Worm (Caenorhabditis elegans): ENCODE measurements around the gene C14C10.5.

DNA sequence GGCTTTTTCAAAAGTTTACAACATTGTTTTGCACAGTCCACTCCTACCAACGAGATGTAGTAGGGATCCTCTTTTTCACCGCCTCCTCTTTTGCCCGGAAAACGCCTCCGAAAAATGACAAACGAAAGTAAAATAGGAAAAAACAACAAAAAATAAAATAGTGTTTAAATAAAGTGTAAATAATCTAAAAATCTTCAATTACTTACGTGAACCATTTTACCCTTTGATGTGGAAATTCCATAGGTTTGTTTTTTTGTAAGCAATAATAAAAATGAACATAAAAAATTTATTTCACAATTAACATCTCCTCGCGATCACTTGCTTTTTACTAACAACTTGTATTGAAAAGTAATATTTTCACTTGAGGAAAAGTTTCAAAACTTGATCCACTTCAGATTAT lies 12.0 kb upstream of the C14C10.5 start, which contains the start of gene C14C10.1:
- no peak for TF ChIP-seq ama-1 (optimal IDR thresholded peaks at IDR 0.05)
- no peak for TF ChIP-seq B0310.2 (tag; optimal IDR thresholded peaks at IDR 0.05)
- no peak for TF ChIP-seq hmg-4 (GFP tag; optimal IDR thresholded peaks at IDR 0.05)
- TF ChIP-seq pes-1 (GFP tag; IDR thresholded peaks at IDR 0.05): no peak
- TF ChIP-seq scrt-1 (GFP tag; IDR thresholded peaks at IDR 0.05): no peak
- no peak for TF ChIP-seq ceh-36 (tag; optimal IDR thresholded peaks at IDR 0.05)
- no peak for TF ChIP-seq ceh-13 (GFP tag; optimal IDR thresholded peaks at IDR 0.05)
- TF ChIP-seq ets-7 (tag; optimal IDR thresholded peaks at IDR 0.05): no peak
- no peak for TF ChIP-seq sea-1 (GFP tag; conservative IDR thresholded peaks at IDR 0.05)
- TF ChIP-seq hnd-1 (tag; optimal IDR thresholded peaks at IDR 0.05): no peak
- no peak for TF ChIP-seq hmbx-1 (tag; optimal IDR thresholded peaks at IDR 0.05)
- no peak for TF ChIP-seq tbx-37 (GFP tag; conservative IDR thresholded peaks at IDR 0.05)
- TF ChIP-seq aly-1 (tag; optimal IDR thresholded peaks at IDR 0.05): no peak
- TF ChIP-seq flt-1 (GFP tag; IDR thresholded peaks at IDR 0.05): no peak
